Worm (Caenorhabditis elegans): ENCODE measurements around the gene snf-3.
A peak's percentile ranks its signal among the peaks of the same experiment; 100 is the strongest.

snf-3 gene

DNA sequence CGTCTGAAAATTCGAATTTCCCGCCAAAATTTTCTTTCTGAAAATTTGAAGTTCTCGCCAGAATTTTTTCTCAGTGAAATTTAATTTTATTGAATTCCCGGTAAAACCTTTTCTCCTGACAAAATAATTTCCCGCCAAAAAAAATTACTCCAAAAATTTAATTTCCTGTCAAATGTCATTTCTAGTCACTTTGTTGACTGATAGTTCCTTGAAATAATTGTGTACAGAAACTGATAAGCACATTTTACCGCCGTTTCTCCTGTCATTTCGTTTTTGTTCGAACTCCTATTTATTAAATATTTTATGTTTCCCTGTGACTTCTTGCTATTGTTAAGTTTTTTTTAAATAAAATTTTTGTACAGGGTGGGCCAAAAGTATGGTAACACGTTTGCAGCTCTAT lies 27.9 kb upstream of the snf-3 start:
- TF ChIP-seq nhr-23 (tag; optimal IDR thresholded peaks at IDR 0.05) (no peak), aly-2 (tag; optimal IDR thresholded peaks at IDR 0.05) (no peak), ztf-4 (tag; optimal IDR thresholded peaks at IDR 0.05) (no peak), fos-1 (tag; optimal IDR thresholded peaks at IDR 0.05) (peak; percentile 12), skn-1 (tag; optimal IDR thresholded peaks at IDR 0.05) (no peak)

DNA sequence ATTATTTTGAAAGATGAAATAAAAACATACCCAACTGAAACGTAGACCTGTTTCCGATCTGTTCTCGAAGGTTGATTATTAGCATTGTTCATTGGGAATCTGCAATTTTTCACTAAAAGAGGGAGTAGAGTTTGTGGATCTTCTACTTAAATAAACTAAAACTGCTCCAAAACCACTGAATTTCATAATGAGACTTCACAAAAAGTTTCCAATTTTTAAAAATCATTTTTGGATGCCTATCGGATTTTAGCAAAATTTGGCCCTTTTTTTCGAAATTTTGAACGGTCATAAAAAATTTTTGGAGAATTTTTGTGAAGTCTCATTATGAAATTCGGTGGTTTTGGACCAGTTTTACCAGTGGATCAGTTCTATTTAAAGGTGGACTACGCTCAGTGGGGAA lies 24.9 kb upstream of the snf-3 start, which contains the start of gene K02E7.10:
K02E7.10 (minus strand) TSS at position 101 of the 400 bp plus-strand sequence.
- TF ChIP-seq nhr-129 (tag; optimal IDR thresholded peaks at IDR 0.05) (no peak), nhr-25 (tag; optimal IDR thresholded peaks at IDR 0.05) (no peak), nhr-77 (tag; optimal IDR thresholded peaks at IDR 0.05) (no peak), nhr-23 (tag; optimal IDR thresholded peaks at IDR 0.05) (no peak), F13H6.1 (tag; optimal IDR thresholded peaks at IDR 0.05) (no peak)

DNA sequence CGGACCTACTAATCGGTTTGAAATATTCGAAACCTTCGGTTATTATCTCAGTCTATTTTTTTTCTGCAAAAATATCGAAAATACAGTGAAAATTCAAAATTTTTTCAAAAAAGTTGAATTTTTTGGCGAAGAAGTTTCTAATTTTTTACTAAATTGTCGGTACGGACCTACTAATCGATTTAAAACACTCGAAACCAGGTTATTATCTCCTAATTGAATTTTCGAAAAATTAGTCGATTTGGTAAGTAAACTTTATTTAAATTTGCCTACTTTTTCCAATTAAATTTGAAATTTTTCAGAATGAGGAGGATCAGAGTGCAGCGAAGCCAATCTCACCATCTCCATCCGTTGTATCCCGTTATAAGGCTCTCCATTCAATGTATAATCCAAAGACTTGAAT lies 20.9 kb upstream of the snf-3 start, which contains the start of gene K02E7.12:
K02E7.12 (plus strand) TSS at position 301 of the 400 bp plus-strand sequence.
- TF ChIP-seq egl-27 (tag; optimal IDR thresholded peaks at IDR 0.05) (no peak), C34F6.9 (tag; optimal IDR thresholded peaks at IDR 0.05) (no peak), ceh-82 (tag; optimal IDR thresholded peaks at IDR 0.05) (no peak), unc-55 (GFP tag; optimal IDR thresholded peaks at IDR 0.05) (no peak), ztf-1 (GFP tag; conservative IDR thresholded peaks at IDR 0.05) (no peak), blmp-1 (tag; optimal IDR thresholded peaks at IDR 0.05; ENCODE audit: insufficient read depth) (no peak), ama-1 (optimal IDR thresholded peaks at IDR 0.05) (no peak), mab-5 (tag; optimal IDR thresholded peaks at IDR 0.05) (no peak), lin-39 (tag; optimal IDR thresholded peaks at IDR 0.05) (no peak), snpc-4 (tag; optimal IDR thresholded peaks at IDR 0.05) (no peak), peb-1 (tag; optimal IDR thresholded peaks at IDR 0.05) (no peak), nhr-6 (tag; optimal IDR thresholded peaks at IDR 0.05) (no peak), sma-9 (GFP tag; optimal IDR thresholded peaks at IDR 0.05) (no peak), sma-9 (tag; optimal IDR thresholded peaks at IDR 0.05) (no peak), nhr-10 (tag; optimal IDR thresholded peaks at IDR 0.05) (no peak), elt-3 (tag; optimal IDR thresholded peaks at IDR 0.05) (no peak), nhr-11 (tag; optimal IDR thresholded peaks at IDR 0.05) (no peak), ztf-4 (tag; optimal IDR thresholded peaks at IDR 0.05) (no peak), fos-1 (tag; optimal IDR thresholded peaks at IDR 0.05) (no peak)

DNA sequence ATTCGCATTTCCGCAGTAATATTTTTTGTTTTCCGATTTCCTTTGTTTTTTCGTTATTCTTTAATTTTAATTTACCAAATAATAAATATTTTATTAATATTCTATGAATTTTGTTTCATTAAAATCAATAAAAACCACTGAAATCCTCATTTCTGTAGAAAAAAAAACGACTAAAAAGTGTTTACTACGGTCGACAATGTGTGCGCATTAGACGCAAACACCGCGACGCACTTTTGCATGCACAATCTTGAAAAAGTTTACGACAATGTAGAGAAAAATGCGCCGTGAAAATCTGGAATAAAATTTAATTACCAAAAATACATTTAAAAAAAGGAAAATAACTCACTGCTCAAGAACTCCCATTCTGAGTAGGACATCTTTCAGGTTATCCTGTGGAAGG lies 20.4 kb upstream of the snf-3 start:
- TF ChIP-seq F13H6.1 (tag; optimal IDR thresholded peaks at IDR 0.05) (no peak), fos-1 (tag; optimal IDR thresholded peaks at IDR 0.05) (no peak), dmd-4 (tag; optimal IDR thresholded peaks at IDR 0.05) (no peak), elt-1 (tag; optimal IDR thresholded peaks at IDR 0.05) (no peak), sem-4 (tag; optimal IDR thresholded peaks at IDR 0.05) (no peak), lin-39 (tag; optimal IDR thresholded peaks at IDR 0.05) (no peak), lin-11 (tag; optimal IDR thresholded peaks at IDR 0.05) (no peak), ama-1 (optimal IDR thresholded peaks at IDR 0.05) (no peak), nhr-77 (tag; optimal IDR thresholded peaks at IDR 0.05) (no peak), ztf-11 (tag; optimal IDR thresholded peaks at IDR 0.05) (no peak), gmeb-1 (tag; optimal IDR thresholded peaks at IDR 0.05) (no peak), ceh-82 (tag; optimal IDR thresholded peaks at IDR 0.05) (no peak), ceh-16 (tag; optimal IDR thresholded peaks at IDR 0.05) (no peak), Y55F3AM.14 (GFP tag; optimal IDR thresholded peaks at IDR 0.05) (no peak), sma-3 (GFP tag; optimal IDR thresholded peaks at IDR 0.05) (no peak), blmp-1 (tag; optimal IDR thresholded peaks at IDR 0.05; ENCODE audit: insufficient read depth) (no peak), snpc-4 (tag; optimal IDR thresholded peaks at IDR 0.05) (no peak), crh-2 (tag; optimal IDR thresholded peaks at IDR 0.05) (no peak)

DNA sequence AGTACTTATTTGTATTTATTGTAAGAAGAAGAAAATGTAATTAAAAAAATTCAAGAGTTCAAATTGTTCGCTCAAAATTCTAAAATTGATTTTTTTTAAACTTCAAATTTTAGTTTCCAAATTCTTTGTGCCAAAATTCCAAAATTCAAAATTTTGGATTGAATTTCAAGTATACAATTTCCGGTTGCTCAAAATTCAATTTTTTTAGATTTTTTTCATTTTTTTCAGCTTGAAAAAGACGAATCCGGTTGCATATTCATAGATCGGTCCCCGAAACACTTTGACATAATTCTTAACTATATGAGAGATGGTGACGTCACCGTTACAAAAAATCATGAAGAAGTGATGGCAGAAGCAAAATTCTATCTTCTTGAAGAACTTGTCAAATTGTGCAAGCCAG lies 19.7 kb upstream of the snf-3 start, which contains the start of gene K02E7.4:
K02E7.4 (plus strand) TSS at position 301 of the 400 bp plus-strand sequence.
- TF ChIP-seq ztf-4 (tag; optimal IDR thresholded peaks at IDR 0.05) (no peak), nhr-12 (tag; optimal IDR thresholded peaks at IDR 0.05) (no peak), C34F6.9 (tag; optimal IDR thresholded peaks at IDR 0.05) (no peak), lsy-2 (tag; optimal IDR thresholded peaks at IDR 0.05) (no peak), nhr-77 (tag; optimal IDR thresholded peaks at IDR 0.05) (no peak), mab-5 (tag; optimal IDR thresholded peaks at IDR 0.05) (no peak), dmd-4 (tag; optimal IDR thresholded peaks at IDR 0.05) (no peak), unc-55 (GFP tag; optimal IDR thresholded peaks at IDR 0.05) (no peak), nhr-6 (tag; optimal IDR thresholded peaks at IDR 0.05) (no peak), nhr-237 (tag; optimal IDR thresholded peaks at IDR 0.05) (no peak), ztf-11 (tag; optimal IDR thresholded peaks at IDR 0.05) (no peak), unc-39 (tag; optimal IDR thresholded peaks at IDR 0.05) (no peak), ztf-1 (GFP tag; conservative IDR thresholded peaks at IDR 0.05) (no peak), nhr-21 (tag; optimal IDR thresholded peaks at IDR 0.05) (no peak), sma-3 (GFP tag; optimal IDR thresholded peaks at IDR 0.05) (no peak), Y55F3AM.14 (GFP tag; optimal IDR thresholded peaks at IDR 0.05) (no peak), crh-2 (tag; optimal IDR thresholded peaks at IDR 0.05) (no peak), mdl-1 (tag; optimal IDR thresholded peaks at IDR 0.05) (no peak)
